Worm (Caenorhabditis elegans): Measurements from ENCODE around the gene F41G3.19.

The F41G3.19 gene

ce11 chrII:6756232-6756631 lies 4.3 kb upstream of the F41G3.19 start, which contains the start of gene F41G3.3 (continued):
- TF ChIP-seq tbx-9 (tag; optimal IDR thresholded peaks at IDR 0.05; ENCODE audit: borderline replicate concordance) = no peak
- no peak for TF ChIP-seq madf-8 (GFP tag; conservative IDR thresholded peaks at IDR 0.05)
- no peak for TF ChIP-seq tlf-1 (GFP tag; optimal IDR thresholded peaks at IDR 0.05)

ce11 chrII:6754671-6755224 lies 2.8 kb upstream of the F41G3.19 start, which contains the start of the genes srx-95 and fis-1:
TSS of gene srx-95 (minus strand) at chrII:6754771.
TSS of gene fis-1 (plus strand) at chrII:6755174.
- no peak for TF ChIP-seq Y67H2A.10 (GFP tag; conservative IDR thresholded peaks at IDR 0.05)

ce11 chrII:6752850-6753249 lies 923 bp upstream of the F41G3.19 start, which contains the start of gene F41G3.21:
TSS of gene F41G3.21 (minus strand) at chrII:6752950.
- TF ChIP-seq sptf-2 (GFP tag; optimal IDR thresholded peaks at IDR 0.05) (no peak), F10E7.11 (tag; optimal IDR thresholded peaks at IDR 0.05) (no peak), ekl-4 (GFP tag; IDR thresholded peaks at IDR 0.05) (no peak), F22D6.2 (tag; optimal IDR thresholded peaks at IDR 0.05) (no peak), lir-1 (GFP tag; conservative IDR thresholded peaks at IDR 0.05) (no peak), F23B12.7 (tag; optimal IDR thresholded peaks at IDR 0.05; ENCODE audit: insufficient read depth) (no peak), nhr-120 (GFP tag; IDR thresholded peaks at IDR 0.05) (no peak), ZK185.1 (tag; optimal IDR thresholded peaks at IDR 0.05; ENCODE audit: poor library complexity, severe bottlenecking) (no peak), F52B5.7 (tag; optimal IDR thresholded peaks at IDR 0.05) (no peak), nhr-179 (tag; optimal IDR thresholded peaks at IDR 0.05) (no peak), ceh-91 (GFP tag; IDR thresholded peaks at IDR 0.05) (no peak), dox-1 (GFP tag; IDR thresholded peaks at IDR 0.05) (no peak), nfyb-1 (GFP tag; IDR thresholded peaks at IDR 0.05) (no peak), F49E8.2 (tag; optimal IDR thresholded peaks at IDR 0.05; ENCODE audit: insufficient read depth) (no peak), madf-8 (GFP tag; conservative IDR thresholded peaks at IDR 0.05) (no peak), fkh-3 (tag; optimal IDR thresholded peaks at IDR 0.05) (no peak), repo-1 (tag; optimal IDR thresholded peaks at IDR 0.05) (no peak)

ce11 chrII:6750929-6751328 lies 998 bp downstream of the F41G3.19 start, which contains the start of gene F41G3.20:
TSS of gene F41G3.20 (minus strand) at chrII:6751029.
- TF ChIP-seq ceh-27 (GFP tag; optimal IDR thresholded peaks at IDR 0.05) (no peak), Y79H2A.3 (GFP tag; conservative IDR thresholded peaks at IDR 0.05) (no peak), nhr-120 (GFP tag; IDR thresholded peaks at IDR 0.05) (no peak), snpc-3.4 (tag; optimal IDR thresholded peaks at IDR 0.05) (no peak), attf-3 (GFP tag; conservative IDR thresholded peaks at IDR 0.05) (no peak), fkh-3 (tag; optimal IDR thresholded peaks at IDR 0.05) (no peak), gei-17 (GFP tag; optimal IDR thresholded peaks at IDR 0.05) (no peak), B0261.1 (tag; optimal IDR thresholded peaks at IDR 0.05) (no peak), F22D6.2 (tag; optimal IDR thresholded peaks at IDR 0.05) (no peak), mel-28 (tag; optimal IDR thresholded peaks at IDR 0.05; ENCODE audit: borderline replicate concordance) (no peak), chd-7 (tag; optimal IDR thresholded peaks at IDR 0.05) (no peak), zfh-2 (GFP tag; conservative IDR thresholded peaks at IDR 0.05) (no peak), F52B5.7 (tag; optimal IDR thresholded peaks at IDR 0.05) (no peak), B0019.2 (GFP tag; conservative IDR thresholded peaks at IDR 0.05) (no peak), F57A8.1 (GFP tag; optimal IDR thresholded peaks at IDR 0.05) (no peak), F49E8.2 (tag; optimal IDR thresholded peaks at IDR 0.05; ENCODE audit: insufficient read depth) (no peak), sea-2 (GFP tag; IDR thresholded peaks at IDR 0.05) (no peak), lsy-27 (tag; optimal IDR thresholded peaks at IDR 0.05; ENCODE audit: borderline replicate concordance, insufficient read depth) (no peak), lsl-1 (GFP tag; optimal IDR thresholded peaks at IDR 0.05) (no peak), Y56A3A.18 (GFP tag; IDR thresholded peaks at IDR 0.05) (no peak)

Data from whole organism, young adult.